Fruit fly (Drosophila melanogaster) whole organism, embryonic: ENCODE results near the gene spirit.
A peak's percentile ranks its signal among the peaks of the same experiment; 100 is the strongest.

ENCODE experiments used
- B-H2 ChIP-seq: fragments of 200-800 bp; sonication (Bioruptor generic); optimal IDR thresholded peaks from 2 replicates; lab custom pipeline; 2018; ENCODE audit warnings: missing biosample characterization, mild to moderate bottlenecking, missing genetic modification characterization
- CG10543 ChIP-seq: fragments of 200-800 bp; sonication (Bioruptor generic); optimal IDR thresholded peaks from 3 replicates; lab custom pipeline; 2017; ENCODE audit warnings: missing biosample characterization, mild to moderate bottlenecking, missing genetic modification characterization, moderate library complexity
- CG10959 ChIP-seq: fragments of 200-800 bp; sonication (Bioruptor generic); IDR thresholded peaks from 2 replicates; pipeline ENCODE4 v1.3.6; 2022; ENCODE audit warnings: missing biosample characterization, missing genetic modification characterization
- CG11398 ChIP-seq: fragments of 200-800 bp; sonication (Bioruptor generic); optimal IDR thresholded peaks from 2 replicates; lab custom pipeline; 2016; ENCODE audit warnings: missing biosample characterization, missing genetic modification characterization
- CG11696 ChIP-seq: fragments of 200-800 bp; sonication (Bioruptor generic); IDR thresholded peaks from 2 replicates; pipeline ENCODE4 v1.3.6; 2022; ENCODE audit warnings: missing biosample characterization, missing genetic modification characterization
- CG12155 ChIP-seq: fragments of 200-800 bp; sonication (Bioruptor generic); optimal IDR thresholded peaks from 3 replicates; lab custom pipeline; 2016; ENCODE audit warnings: missing biosample characterization, missing genetic modification characterization
- CG1602 ChIP-seq: fragments of 200-800 bp; sonication (Bioruptor generic); optimal IDR thresholded peaks from 3 replicates; lab custom pipeline; 2016; ENCODE audit warnings: missing biosample characterization, missing genetic modification characterization
- CG17829 ChIP-seq: fragments of 200-800 bp; optimal IDR thresholded peaks from 2 replicates; lab custom pipeline; 2019; ENCODE audit warnings: missing biosample characterization, mild to moderate bottlenecking, missing genetic modification characterization, moderate library complexity
- CG18476 ChIP-seq: fragments of 200-800 bp; sonication (Bioruptor generic); optimal IDR thresholded peaks from 2 replicates; lab custom pipeline; 2016; ENCODE audit warnings: missing biosample characterization, mild to moderate bottlenecking, missing genetic modification characterization
- CG18619 ChIP-seq: fragments of 200-800 bp; sonication (Bioruptor generic); optimal IDR thresholded peaks from 3 replicates; lab custom pipeline; 2017; ENCODE audit warnings: missing biosample characterization, mild to moderate bottlenecking, missing genetic modification characterization
- CG2678 ChIP-seq: fragments of 200-800 bp; sonication (Bioruptor generic); optimal IDR thresholded peaks from 3 replicates; lab custom pipeline; 2019; ENCODE audit warnings: missing biosample characterization, mild to moderate bottlenecking, missing genetic modification characterization, moderate library complexity
- CG31441 ChIP-seq: fragments of 200-800 bp; sonication (Bioruptor generic); IDR thresholded peaks from 2 replicates; pipeline ENCODE4 v1.3.6; 2022; ENCODE audit warnings: missing biosample characterization, missing genetic modification characterization
- CG4328 ChIP-seq: fragments of 200-800 bp; sonication (Bioruptor generic); optimal IDR thresholded peaks from 3 replicates; lab custom pipeline; 2017; ENCODE audit warnings: missing biosample characterization, missing genetic modification reagents, missing genetic modification characterization
- CG4820 ChIP-seq: fragments of 200-800 bp; sonication (Bioruptor generic); optimal IDR thresholded peaks from 3 replicates; lab custom pipeline; 2016; ENCODE audit warnings: missing biosample characterization, missing genetic modification characterization
- CG5953 ChIP-seq: fragments of 200-800 bp; sonication (Bioruptor generic); IDR thresholded peaks from 2 replicates; pipeline ENCODE4 v1.3.6; 2022; ENCODE audit warnings: missing biosample characterization, missing genetic modification characterization
- CG7271 ChIP-seq: fragments of 200-800 bp; sonication (Bioruptor generic); optimal IDR thresholded peaks from 2 replicates; lab custom pipeline; 2018; ENCODE audit warnings: missing biosample characterization, mild to moderate bottlenecking, missing genetic modification characterization, moderate library complexity
- CG7357 ChIP-seq: fragments of 200-800 bp; sonication (Bioruptor generic); IDR thresholded peaks from 3 replicates; pipeline ENCODE4 v1.3.6; 2022; ENCODE audit warnings: missing biosample characterization, missing genetic modification characterization
- CG7745 ChIP-seq: fragments of 200-800 bp; sonication (Bioruptor generic); optimal IDR thresholded peaks from 2 replicates; lab custom pipeline; 2018; ENCODE audit warnings: missing biosample characterization, mild to moderate bottlenecking, missing genetic modification characterization, moderate library complexity
- CG7987 ChIP-seq: fragments of 200-800 bp; sonication (Bioruptor generic); optimal IDR thresholded peaks from 2 replicates; lab custom pipeline; 2018; ENCODE audit warnings: missing biosample characterization, mild to moderate bottlenecking, missing genetic modification characterization, moderate library complexity
- CG8944 ChIP-seq: fragments of 200-800 bp; sonication (Bioruptor generic); optimal IDR thresholded peaks from 3 replicates; lab custom pipeline; 2016; ENCODE audit warnings: missing biosample characterization, missing genetic modification characterization
- CG9876 ChIP-seq: fragments of 200-800 bp; sonication (Bioruptor generic); optimal IDR thresholded peaks from 2 replicates; lab custom pipeline; 2016; ENCODE audit warnings: missing biosample characterization, missing genetic modification characterization
- Chrac-16 ChIP-seq: fragments of 200-800 bp; sonication (Bioruptor generic); optimal IDR thresholded peaks from 3 replicates; lab custom pipeline; 2016; ENCODE audit warnings: missing biosample characterization, missing genetic modification characterization
- Dp ChIP-seq: fragments of 200-800 bp; sonication (Bioruptor generic); optimal IDR thresholded peaks from 2 replicates; lab custom pipeline; 2018; ENCODE audit warnings: missing biosample characterization, mild to moderate bottlenecking, missing genetic modification characterization, moderate library complexity
- E2f1 ChIP-seq: fragments of 200-800 bp; sonication (Bioruptor generic); IDR thresholded peaks from 2 replicates; pipeline ENCODE4 v1.3.6; 2022; ENCODE audit warnings: missing biosample characterization, missing genetic modification characterization
- Eip74EF ChIP-seq, 2 experiments: fragments of 200-800 bp in 1 of 2; fragments of >200 bp in 1 of 2; sonication (Bioruptor generic) in 1 of 2; optimal IDR thresholded peaks; 2 replicates each; lab custom pipeline; 2017 to 2019; ENCODE audit warnings: missing biosample characterization in 2 of 2, missing genetic modification characterization in 2 of 2, mild to moderate bottlenecking in 1 of 2, moderate library complexity in 1 of 2
- Gsc ChIP-seq: fragments of 200-800 bp; sonication (Bioruptor generic); IDR thresholded peaks from 2 replicates; pipeline ENCODE4 v1.3.6; 2022; ENCODE audit warnings: missing biosample characterization, missing genetic modification characterization
- HmgZ ChIP-seq: fragments of 200-800 bp; sonication (Bioruptor generic); optimal IDR thresholded peaks from 2 replicates; lab custom pipeline; 2018; ENCODE audit warnings: missing biosample characterization, mild to moderate bottlenecking, missing genetic modification characterization
- Hr3 ChIP-seq: fragments of 200-800 bp; sonication (Bioruptor generic); optimal IDR thresholded peaks from 3 replicates; lab custom pipeline; 2016; ENCODE audit warnings: missing biosample characterization, missing genetic modification characterization
- Med ChIP-seq: fragments of 200-800 bp; sonication (Bioruptor generic); peaks from one replicate; lab custom pipeline; 2016; ENCODE audit warnings: missing biosample characterization, missing genetic modification characterization, mild to moderate bottlenecking, inconsistent platforms, moderate library complexity
- Sry-β ChIP-seq: fragments of 200-800 bp; sonication (Bioruptor generic); optimal IDR thresholded peaks from 2 replicates; lab custom pipeline; 2018; ENCODE audit warnings: missing biosample characterization, mild to moderate bottlenecking, missing genetic modification characterization, moderate library complexity
- Taf1 ChIP-seq: fragments of 200-800 bp; sonication (Bioruptor generic); IDR thresholded peaks from 2 replicates; pipeline ENCODE4 v1.3.6; 2022; ENCODE audit warnings: missing biosample characterization, missing genetic modification characterization
- ab ChIP-seq: fragments of 200-800 bp; sonication (Bioruptor generic); optimal IDR thresholded peaks from 2 replicates; lab custom pipeline; 2016; ENCODE audit warnings: missing biosample characterization, missing genetic modification characterization
- bab2 ChIP-seq: fragments of 200-800 bp; sonication (Bioruptor generic); optimal IDR thresholded peaks from 2 replicates; lab custom pipeline; 2016; ENCODE audit warnings: missing biosample characterization, missing genetic modification characterization
- cato ChIP-seq: fragments of 200-800 bp; sonication (Bioruptor generic); optimal IDR thresholded peaks from 2 replicates; lab custom pipeline; 2016; ENCODE audit warnings: missing biosample characterization, missing genetic modification characterization, borderline replicate concordance
- cg ChIP-seq: fragments of 200-800 bp; sonication (Bioruptor generic); optimal IDR thresholded peaks from 3 replicates; lab custom pipeline; 2019; ENCODE audit warnings: missing biosample characterization, mild to moderate bottlenecking, missing genetic modification characterization, moderate library complexity
- crp ChIP-seq, 2 experiments: fragments of 200-800 bp; sonication (Bioruptor generic); optimal IDR thresholded peaks; 2 replicates in 1 of 2; 3 replicates in 1 of 2; lab custom pipeline; 2017; ENCODE audit warnings: missing biosample characterization in 2 of 2, missing genetic modification characterization in 2 of 2, mild to moderate bottlenecking in 1 of 2, moderate library complexity in 1 of 2
- dati ChIP-seq: fragments of 200-800 bp; sonication (Bioruptor generic); IDR thresholded peaks from 2 replicates; pipeline ENCODE4 v1.3.6; 2022; ENCODE audit warnings: missing biosample characterization, missing genetic modification characterization
- ftz-f1 ChIP-seq: fragments of 200-800 bp; sonication (Bioruptor generic); optimal IDR thresholded peaks from 2 replicates; lab custom pipeline; 2016; ENCODE audit warnings: missing biosample characterization, missing genetic modification characterization
- h ChIP-seq: fragments of >200 bp; optimal IDR thresholded peaks from 2 replicates; lab custom pipeline; 2017
- hb ChIP-seq: fragments of 200-800 bp; sonication (Bioruptor generic); IDR thresholded peaks from 3 replicates; pipeline ENCODE4 v1.3.6; 2022; ENCODE audit warnings: missing biosample characterization, missing genetic modification characterization; ENCODE audit not compliant: partially characterized antibody
- lmd ChIP-seq: fragments of 200-800 bp; sonication (Bioruptor generic); IDR thresholded peaks from 2 replicates; pipeline ENCODE4 v1.3.6; 2022; ENCODE audit warnings: missing biosample characterization, missing genetic modification characterization
- lov ChIP-seq, 2 experiments: fragments of 200-800 bp in 1 of 2; fragments of >200 bp in 1 of 2; sonication (Bioruptor generic) in 1 of 2; IDR thresholded peaks in 1 of 2; optimal IDR thresholded peaks in 1 of 2; 2 replicates in 1 of 2; 3 replicates in 1 of 2; pipeline versions ENCODE4 v1.3.6 to Lab custom; 2017 to 2022; ENCODE audit warnings: missing biosample characterization in 1 of 2, missing genetic modification characterization in 1 of 2
- org-1 ChIP-seq: fragments of 200-800 bp; sonication (Bioruptor generic); optimal IDR thresholded peaks from 2 replicates; lab custom pipeline; 2017; ENCODE audit warnings: missing biosample characterization, missing genetic modification characterization
- ranshi ChIP-seq: fragments of 200-800 bp; sonication (Bioruptor generic); IDR thresholded peaks from 2 replicates; pipeline ENCODE4 v1.3.6; 2022; ENCODE audit warnings: missing biosample characterization, missing genetic modification characterization
- repo ChIP-seq: fragments of 200-800 bp; sonication (Bioruptor generic); optimal IDR thresholded peaks from 2 replicates; lab custom pipeline; 2016; ENCODE audit warnings: missing biosample characterization, missing genetic modification characterization
- schlank ChIP-seq: fragments of 200-800 bp; sonication (Bioruptor generic); optimal IDR thresholded peaks from 2 replicates; lab custom pipeline; 2018; ENCODE audit warnings: missing biosample characterization, mild to moderate bottlenecking, missing genetic modification characterization
- tgo ChIP-seq: fragments of 200-800 bp; sonication (Bioruptor generic); IDR thresholded peaks from 3 replicates; pipeline ENCODE4 v1.3.6; 2022; ENCODE audit warnings: missing biosample characterization, missing genetic modification characterization
- tll ChIP-seq, 2 experiments: fragments of 200-800 bp in 1 of 2; fragments of >200 bp in 1 of 2; sonication (Bioruptor generic) in 1 of 2; optimal IDR thresholded peaks; 2 replicates each; lab custom pipeline; 2017 to 2019; ENCODE audit warnings: missing biosample characterization in 2 of 2, missing genetic modification characterization in 2 of 2, mild to moderate bottlenecking in 1 of 2, moderate library complexity in 1 of 2
- yki ChIP-seq: fragments of >200 bp; optimal IDR thresholded peaks from 3 replicates; lab custom pipeline; 2018
- z ChIP-seq: fragments of 200-800 bp; sonication (Bioruptor generic); IDR thresholded peaks from 3 replicates; pipeline ENCODE4 v1.3.6; 2022; ENCODE audit warnings: missing biosample characterization, missing genetic modification characterization
- zen2 ChIP-seq: fragments of 200-800 bp; sonication (Bioruptor generic); IDR thresholded peaks from 3 replicates; pipeline ENCODE4 v1.3.6; 2022; ENCODE audit warnings: missing biosample characterization, missing genetic modification characterization; ENCODE audit not compliant: partially characterized antibody

The spirit gene

dm6 chrX:8558762-8559172 lies 14.6 kb downstream of the spirit start, which contains the start of gene IntS4 (continued):
- peak; percentile 53 for TF ChIP-seq tgo (GFP tag; lab: Robert Waterston, UW)
- TF ChIP-seq tll (GFP tag; optimal IDR thresholded peaks at IDR 0.05; lab: Kevin White, UChicago): no peak
- TF ChIP-seq CG4820 (GFP tag; lab: Kevin White, UChicago): peak; percentile 37
- TF ChIP-seq Hr3 (GFP tag; lab: Kevin White, UChicago): peak; percentile 61
- TF ChIP-seq lmd (GFP tag; lab: Robert Waterston, UW): peak; percentile 69; the same call in 1 of the 2 replicates
- peak; percentile 87 for TF ChIP-seq Med (GFP tag; lab: Kevin White, UChicago)
- TF ChIP-seq CG10543: peak; percentile 82
- no peak for TF ChIP-seq CG11398
- TF ChIP-seq zen2: peak; percentile 84; the same call in 2 of the 3 replicates
- peak in 1 of 2 experiments; percentile 41 for TF ChIP-seq crp (GFP tag; optimal IDR thresholded peaks at IDR 0.05; lab: Kevin White, UChicago)
- TF ChIP-seq CG18476 (GFP tag; lab: Kevin White, UChicago): peak; percentile 44
- TF ChIP-seq CG5953 (GFP tag; lab: Robert Waterston, UW): no peak
- TF ChIP-seq ftz-f1 (GFP tag; lab: Kevin White, UChicago): peak; percentile 56
- TF ChIP-seq lov (optimal IDR thresholded peaks at IDR 0.05; lab: Kevin White, UChicago): no peak
- TF ChIP-seq lov (GFP tag; IDR thresholded peaks at IDR 0.05; lab: Robert Waterston, UW): no peak
- no peak for TF ChIP-seq CG7745 (tag; lab: Kevin White, UChicago)
- peak; percentile 42 for TF ChIP-seq CG18619 (GFP tag; lab: Kevin White, UChicago)
- no peak for TF ChIP-seq CG9876 (GFP tag; lab: Kevin White, UChicago)
- TF ChIP-seq ranshi: no peak
- TF ChIP-seq ab (GFP tag; lab: Kevin White, UChicago): no peak
- peak; percentile 69 for TF ChIP-seq Sry-β (GFP tag; lab: Kevin White, UChicago)
- no peak for TF ChIP-seq z
- no peak for TF ChIP-seq CG7357 (GFP tag; lab: Robert Waterston, UW)
- peak; percentile 52 for TF ChIP-seq CG4328 (GFP tag; lab: Kevin White, UChicago)
- peak; percentile 42; the same call in 1 of the 2 replicates for TF ChIP-seq CG10959
- peak; percentile 82 for TF ChIP-seq HmgZ (tag; lab: Kevin White, UChicago)
- TF ChIP-seq org-1 (GFP tag; lab: Kevin White, UChicago): no peak
- TF ChIP-seq hb (GFP tag; lab: Robert Waterston, UW): peak; percentile 87
- peak; percentile 22 for TF ChIP-seq Dp (GFP tag; lab: Kevin White, UChicago)
- peak; percentile 65 for TF ChIP-seq CG12155 (GFP tag; lab: Kevin White, UChicago)
- TF ChIP-seq dati: no peak
- no peak for TF ChIP-seq CG7987 (GFP tag; lab: Kevin White, UChicago)
- no peak for TF ChIP-seq h (lab: Kevin White, UChicago)
- TF ChIP-seq CG1602 (GFP tag; lab: Kevin White, UChicago): peak; percentile 46
- no peak for TF ChIP-seq repo (GFP tag; lab: Kevin White, UChicago)
- TF ChIP-seq cg (GFP tag; lab: Kevin White, UChicago): no peak
- TF ChIP-seq CG2678 (tag; lab: Kevin White, UChicago): no peak
- TF ChIP-seq CG17829 (tag; lab: Kevin White, UChicago): peak; percentile 78
- no peak for TF ChIP-seq schlank (tag; lab: Kevin White, UChicago)
- TF ChIP-seq CG31441 (GFP tag; lab: Robert Waterston, UW): peak; percentile 59; the same call in 1 of the 2 replicates
- no peak for TF ChIP-seq cato
- TF ChIP-seq CG11696: no peak
- TF ChIP-seq B-H2: peak; percentile 79
- TF ChIP-seq Taf1 (GFP tag; lab: Robert Waterston, UW): no peak
- peak; percentile 12 for TF ChIP-seq CG8944
- TF ChIP-seq yki: no peak
- peak; percentile 64 for TF ChIP-seq E2f1
- peak; percentile 26 for TF ChIP-seq CG7271 (tag; lab: Kevin White, UChicago)
- TF ChIP-seq Chrac-16 (GFP tag; lab: Kevin White, UChicago): peak; percentile 70
- TF ChIP-seq bab2: peak; percentile 6
- no peak for TF ChIP-seq Gsc (GFP tag; lab: Robert Waterston, UW)
- no peak for TF ChIP-seq Eip74EF (GFP tag; optimal IDR thresholded peaks at IDR 0.05; lab: Kevin White, UChicago)
